Worm (Caenorhabditis elegans) whole organism, midembryonic: ENCODE measurements around the gene enu-3.5.

Experiments
- cog-1 ChIP-seq: sonication (generic microtip); optimal IDR thresholded peaks from 2 replicates; lab custom pipeline; 2016; ENCODE audit warnings: missing genetic modification characterization, missing compliant biosample characterization
- flt-1 ChIP-seq: fragments of 200-800 bp; sonication (Bioruptor generic); IDR thresholded peaks from 2 replicates; pipeline ENCODE4 v1.3.6; 2022; ENCODE audit warnings: missing genetic modification characterization, missing compliant biosample characterization
- med-1 ChIP-seq: sonication (generic microtip); optimal IDR thresholded peaks from 2 replicates; lab custom pipeline; 2017; ENCODE audit warnings: missing genetic modification characterization, mild to moderate bottlenecking, missing compliant biosample characterization, antibody characterized with exemption, missing genetic modification reagents; ENCODE audit not compliant: insufficient read depth
- ref-1 ChIP-seq: fragments of 200-800 bp; sonication (Bioruptor generic); conservative IDR thresholded peaks from 2 replicates; pipeline ENCODE4 v1.3.6; 2022; ENCODE audit warnings: missing genetic modification reagents, missing genetic modification characterization, missing compliant biosample characterization
- tab-1 ChIP-seq: fragments of 200-800 bp; sonication (Bioruptor generic); IDR thresholded peaks from 2 replicates; pipeline ENCODE4 v1.3.6; 2022; ENCODE audit warnings: missing genetic modification characterization, missing compliant biosample characterization
- ztf-29 ChIP-seq: fragments of 200-800 bp; sonication (Bioruptor generic); IDR thresholded peaks from 2 replicates; pipeline ENCODE4 v1.3.6; 2022; ENCODE audit warnings: missing genetic modification reagents, missing genetic modification characterization, missing compliant biosample characterization

DNA sequence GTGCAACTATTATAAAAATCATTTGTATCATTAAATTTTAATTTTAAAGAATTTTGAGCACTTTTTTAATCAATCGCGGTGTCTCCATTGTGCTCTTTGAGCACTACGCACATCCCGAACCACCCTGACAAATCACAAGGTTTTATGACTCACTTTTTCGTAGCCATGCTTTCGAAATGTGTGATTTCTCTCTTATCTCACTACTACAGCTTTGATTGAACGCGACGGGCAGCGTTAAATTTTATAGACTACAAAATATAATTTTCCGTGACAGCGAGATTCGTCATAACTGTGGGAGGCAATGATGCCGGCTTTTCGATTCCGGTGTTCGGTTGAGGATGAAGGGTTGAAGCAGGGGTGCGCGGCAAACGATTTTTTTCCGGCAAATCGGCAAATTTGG, 28.3 kb upstream of the enu-3.5 start:
- no peak for TF ChIP-seq tab-1 (GFP tag; lab: Robert Waterston, UW)
- TF ChIP-seq ref-1 = no peak
- TF ChIP-seq cog-1 = no peak
- no peak for TF ChIP-seq flt-1
- TF ChIP-seq ztf-29 (GFP tag; lab: Robert Waterston, UW) = no peak
- no peak for TF ChIP-seq med-1 (GFP tag; lab: Kevin White, UChicago)
